Worm (Caenorhabditis elegans) whole organism, L4 larva: ENCODE data around the gene C02D5.4.

Source experiments
- Y48G9A.11 ChIP-seq: fragments of 200-800 bp; sonication (Bioruptor generic); IDR thresholded peaks from 2 replicates; pipeline ENCODE4 v1.3.6; 2022; ENCODE audit warnings: missing genetic modification reagents, missing genetic modification characterization, missing compliant biosample characterization
- Y75B8A.6 ChIP-seq: fragments of 200-800 bp; sonication (Bioruptor generic); IDR thresholded peaks from 2 replicates; pipeline ENCODE4 v1.3.6; 2022; ENCODE audit warnings: missing genetic modification reagents, missing genetic modification characterization, missing compliant biosample characterization
- ama-1 ChIP-seq: fragments of 150-350 bp; optimal IDR thresholded peaks from 2 replicates; lab custom pipeline; 2014; ENCODE audit warnings: inconsistent platforms, mixed read lengths
- attf-4 ChIP-seq: sonication (generic microtip); optimal IDR thresholded peaks from 3 replicates; lab custom pipeline; 2017; ENCODE audit warnings: missing biosample characterization, missing genetic modification characterization
- ces-1 ChIP-seq: fragments of 150-350 bp; sonication (generic microtip); optimal IDR thresholded peaks from 4 replicates; lab custom pipeline; 2014; ENCODE audit warnings: missing biosample characterization, missing genetic modification reagents, missing genetic modification characterization
- dmd-8 ChIP-seq: fragments of 200-800 bp; sonication (Bioruptor generic); IDR thresholded peaks from 2 replicates; pipeline ENCODE4 v1.3.6; 2022; ENCODE audit warnings: missing genetic modification characterization, missing compliant biosample characterization
- lsy-2 ChIP-seq, 2 experiments: fragments of 150-350 bp in 1 of 2; sonication (generic microtip) in 1 of 2; optimal IDR thresholded peaks; 2 replicates each; lab custom pipeline; 2014 to 2017; ENCODE audit warnings: missing biosample characterization in 2 of 2, missing genetic modification characterization in 2 of 2
- nhr-11 ChIP-seq: fragments of 150-350 bp; optimal IDR thresholded peaks from 2 replicates; lab custom pipeline; 2014; ENCODE audit warnings: missing biosample characterization, missing genetic modification characterization
- nhr-25 ChIP-seq: sonication (generic microtip); optimal IDR thresholded peaks from 2 replicates; lab custom pipeline; 2017; ENCODE audit warnings: missing genetic modification characterization, mild to moderate bottlenecking, missing compliant biosample characterization, antibody characterized with exemption, moderate library complexity, borderline replicate concordance; ENCODE audit not compliant: insufficient read depth
- nhr-28 ChIP-seq: fragments of 150-350 bp; optimal IDR thresholded peaks from 2 replicates; lab custom pipeline; 2014; ENCODE audit warnings: missing biosample characterization, missing genetic modification characterization
- snpc-4 ChIP-seq: fragments of 150-350 bp; optimal IDR thresholded peaks from 2 replicates; lab custom pipeline; 2014; ENCODE audit warnings: missing biosample characterization, missing genetic modification characterization
- ztf-11 ChIP-seq: fragments of 150-350 bp; optimal IDR thresholded peaks from 2 replicates; lab custom pipeline; 2014; ENCODE audit warnings: missing biosample characterization, missing genetic modification characterization

- TF ChIP-seq ztf-11 (tag; lab: Kevin White, UChicago) (no peak), lsy-2 (tag; optimal IDR thresholded peaks at IDR 0.05; lab: Kevin White, UChicago) (no peak), Y75B8A.6 (GFP tag; lab: Robert Waterston, UW) (no peak), Y48G9A.11 (GFP tag; lab: Robert Waterston, UW) (no peak), ama-1 (lab: Kevin White, UChicago) (no peak), ces-1 (GFP tag; lab: Kevin White, UChicago) (no peak), nhr-25 (tag; lab: Kevin White, UChicago) (no peak), dmd-8 (GFP tag; lab: Robert Waterston, UW) (no peak), nhr-11 (tag; lab: Kevin White, UChicago) (no peak), attf-4 (tag; lab: Kevin White, UChicago) (no peak), nhr-28 (tag; lab: Kevin White, UChicago) (no peak), snpc-4 (tag; lab: Kevin White, UChicago) (no peak)
Measured at ce11 chrIII:8571845-8572244, 19.9 kb downstream of the C02D5.4 start.
